Worm (Caenorhabditis elegans): ENCODE results near the gene mpst-1.

DNA sequence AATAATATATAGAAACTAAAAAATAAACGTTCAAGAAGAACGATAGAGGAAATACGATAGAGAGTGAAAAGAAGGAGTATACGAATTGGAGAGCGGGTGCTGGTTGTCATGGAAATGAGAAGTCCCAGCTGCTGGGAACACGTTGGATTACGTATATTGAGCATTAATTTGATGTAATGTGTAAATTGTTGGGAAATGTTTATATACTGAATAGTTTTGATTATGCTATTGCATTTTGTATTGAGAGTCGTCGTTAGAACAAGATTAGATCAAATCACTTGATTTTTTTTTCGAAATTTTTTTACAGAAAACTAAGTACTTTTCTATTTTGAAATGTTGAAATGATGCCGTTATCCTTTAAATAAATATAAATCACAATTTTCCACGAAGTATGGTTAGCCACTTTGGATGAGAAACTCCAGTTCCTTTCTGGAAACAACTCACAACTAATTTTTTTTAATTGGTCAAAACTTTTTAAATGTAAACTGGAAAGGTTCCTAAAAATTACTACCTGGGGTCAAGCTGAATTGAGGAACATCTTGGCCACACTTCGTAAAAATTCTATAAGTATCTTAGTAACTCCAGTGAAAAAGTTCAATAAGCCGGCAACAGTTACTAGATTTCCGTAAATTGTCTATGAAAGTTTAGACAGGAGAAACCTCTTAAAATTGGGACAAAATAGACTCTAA is 17.0 kb upstream of the mpst-1 start, which contains the start of gene nphp-4:
- TF ChIP-seq aly-2 (tag; optimal IDR thresholded peaks at IDR 0.05) (no peak), R02D3.7 (tag; optimal IDR thresholded peaks at IDR 0.05) (no peak), egl-27 (tag; optimal IDR thresholded peaks at IDR 0.05) (no peak), zag-1 (tag; optimal IDR thresholded peaks at IDR 0.05) (no peak), nhr-12 (tag; optimal IDR thresholded peaks at IDR 0.05) (no peak), snpc-4 (tag; optimal IDR thresholded peaks at IDR 0.05) (no peak)

Measured in whole organism, L2 larva.